Worm (Caenorhabditis elegans) whole organism, L3 larva: ENCODE data around the gene F32H5.3.

ENCODE experiments used
- R02D3.7 ChIP-seq: fragments of 150-350 bp; optimal IDR thresholded peaks from 2 replicates; lab custom pipeline; 2014; ENCODE audit warnings: missing biosample characterization, missing genetic modification characterization
- ZK546.5 ChIP-seq: sonication (generic microtip); optimal IDR thresholded peaks from 2 replicates; lab custom pipeline; 2017; ENCODE audit warnings: missing biosample characterization, missing genetic modification characterization
- ama-1 ChIP-seq: fragments of 150-350 bp; optimal IDR thresholded peaks from 2 replicates; lab custom pipeline; 2018
- ceh-16 ChIP-seq: sonication (generic microtip); optimal IDR thresholded peaks from 2 replicates; lab custom pipeline; 2017; ENCODE audit warnings: missing biosample characterization, missing genetic modification characterization
- ceh-82 ChIP-seq: fragments of 150-350 bp; optimal IDR thresholded peaks from 2 replicates; lab custom pipeline; 2014; ENCODE audit warnings: missing biosample characterization, missing genetic modification characterization
- ceh-9 ChIP-seq: sonication (generic microtip); optimal IDR thresholded peaks from 2 replicates; lab custom pipeline; 2018; ENCODE audit warnings: missing biosample characterization, missing genetic modification characterization
- egl-27 ChIP-seq: sonication (generic microtip); optimal IDR thresholded peaks from 4 replicates; lab custom pipeline; 2017; ENCODE audit warnings: missing biosample characterization, missing genetic modification reagents, missing genetic modification characterization
- egl-5 ChIP-seq: fragments of 150-350 bp; optimal IDR thresholded peaks from 2 replicates; lab custom pipeline; 2017; ENCODE audit warnings: missing biosample characterization, missing genetic modification reagents, missing genetic modification characterization, inconsistent platforms
- elt-1 ChIP-seq: fragments of 150-350 bp; optimal IDR thresholded peaks from 2 replicates; lab custom pipeline; 2014; ENCODE audit warnings: missing biosample characterization, missing genetic modification characterization
- elt-2 ChIP-seq: sonication (generic microtip); optimal IDR thresholded peaks from 2 replicates; lab custom pipeline; 2016; ENCODE audit warnings: missing genetic modification reagents, mild to moderate bottlenecking, missing genetic modification characterization, missing compliant biosample characterization
- elt-3 ChIP-seq, 3 experiments: fragments of 150-350 bp in 1 of 3; sonication (generic microtip) in 2 of 3; optimal IDR thresholded peaks; 2 replicates in 2 of 3; 4 replicates in 1 of 3; lab custom pipeline; 2014 to 2017; ENCODE audit warnings: missing biosample characterization in 3 of 3, missing genetic modification characterization in 3 of 3
- fkh-2 ChIP-seq: fragments of 150-350 bp; optimal IDR thresholded peaks from 2 replicates; lab custom pipeline; 2014; ENCODE audit warnings: missing biosample characterization, missing genetic modification reagents, missing genetic modification characterization
- hmg-11 ChIP-seq: sonication (generic microtip); optimal IDR thresholded peaks from 2 replicates; lab custom pipeline; 2016; ENCODE audit warnings: missing genetic modification characterization, missing compliant biosample characterization
- jun-1 ChIP-seq: fragments of 150-350 bp; optimal IDR thresholded peaks from 2 replicates; lab custom pipeline; 2014; ENCODE audit warnings: missing biosample characterization, missing genetic modification reagents, missing genetic modification characterization
- lsy-12 ChIP-seq: sonication (generic microtip); optimal IDR thresholded peaks from 2 replicates; lab custom pipeline; 2016; ENCODE audit warnings: mild to moderate bottlenecking, missing genetic modification characterization, missing compliant biosample characterization
- nfya-1 ChIP-seq: sonication (generic microtip); optimal IDR thresholded peaks from 2 replicates; lab custom pipeline; 2017; ENCODE audit warnings: missing genetic modification characterization, mild to moderate bottlenecking, missing compliant biosample characterization, antibody characterized with exemption, moderate library complexity; ENCODE audit not compliant: insufficient read depth
- nhr-12 ChIP-seq: fragments of 150-350 bp; optimal IDR thresholded peaks from 2 replicates; lab custom pipeline; 2014; ENCODE audit warnings: missing biosample characterization, missing genetic modification characterization
- nhr-23 ChIP-seq: fragments of 150-350 bp; optimal IDR thresholded peaks from 2 replicates; lab custom pipeline; 2014; ENCODE audit warnings: missing biosample characterization, missing genetic modification reagents, missing genetic modification characterization
- nhr-237 ChIP-seq: fragments of 150-350 bp; optimal IDR thresholded peaks from 2 replicates; lab custom pipeline; 2014; ENCODE audit warnings: missing biosample characterization, missing genetic modification characterization
- nhr-25 ChIP-seq: sonication (generic microtip); optimal IDR thresholded peaks from 2 replicates; lab custom pipeline; 2017; ENCODE audit warnings: missing biosample characterization, missing genetic modification characterization
- nhr-28 ChIP-seq: fragments of 150-350 bp; optimal IDR thresholded peaks from 2 replicates; lab custom pipeline; 2014; ENCODE audit warnings: missing biosample characterization, missing genetic modification characterization
- nhr-67 ChIP-seq: fragments of 150-350 bp; optimal IDR thresholded peaks from 2 replicates; lab custom pipeline; 2014; ENCODE audit warnings: missing biosample characterization, missing genetic modification characterization
- nhr-76 ChIP-seq: fragments of 150-350 bp; sonication (generic microtip); optimal IDR thresholded peaks from 5 replicates; lab custom pipeline; 2014; ENCODE audit warnings: missing biosample characterization, missing genetic modification characterization
- nhr-77 ChIP-seq: fragments of 150-350 bp; optimal IDR thresholded peaks from 2 replicates; lab custom pipeline; 2014; ENCODE audit warnings: missing biosample characterization, missing genetic modification characterization
- pqm-1 ChIP-seq: fragments of 150-350 bp; optimal IDR thresholded peaks from 2 replicates; lab custom pipeline; 2017; ENCODE audit warnings: missing biosample characterization, missing genetic modification characterization, inconsistent platforms
- sea-2 ChIP-seq: fragments of 150-350 bp; sonication (generic microtip); optimal IDR thresholded peaks from 4 replicates; lab custom pipeline; 2014; ENCODE audit warnings: missing biosample characterization, missing genetic modification reagents, missing genetic modification characterization
- skn-1 ChIP-seq: fragments of 150-350 bp; optimal IDR thresholded peaks from 2 replicates; lab custom pipeline; 2014; ENCODE audit warnings: missing biosample characterization, missing genetic modification characterization
- snpc-4 ChIP-seq: fragments of 150-350 bp; optimal IDR thresholded peaks from 2 replicates; lab custom pipeline; 2014; ENCODE audit warnings: missing biosample characterization, missing genetic modification characterization
- unc-62 ChIP-seq: fragments of 150-350 bp; sonication (generic microtip); optimal IDR thresholded peaks from 4 replicates; lab custom pipeline; 2014; ENCODE audit warnings: missing biosample characterization, missing genetic modification reagents, missing genetic modification characterization
- zag-1 ChIP-seq: fragments of 150-350 bp; optimal IDR thresholded peaks from 2 replicates; lab custom pipeline; 2014; ENCODE audit warnings: missing biosample characterization, missing genetic modification characterization
- ztf-11 ChIP-seq: fragments of 150-350 bp; optimal IDR thresholded peaks from 2 replicates; lab custom pipeline; 2014; ENCODE audit warnings: missing biosample characterization, missing genetic modification characterization
- ztf-4 ChIP-seq: fragments of 150-350 bp; optimal IDR thresholded peaks from 2 replicates; lab custom pipeline; 2014; ENCODE audit warnings: missing biosample characterization, missing genetic modification characterization

F32H5.3 gene

ce11 chrV:13333386-13334180 lies 25.6 kb upstream of the F32H5.3 start, which contains the start of gene nhr-168:
nhr-168 (minus strand) TSS chrV:13333871.
- TF ChIP-seq fkh-2 (no peak), pqm-1 (tag; lab: Kevin White, UChicago) (peak; percentile 68), egl-5 (tag; lab: Kevin White, UChicago) (no peak), jun-1 (tag; lab: Kevin White, UChicago) (peak; percentile 34), nhr-23 (tag; lab: Kevin White, UChicago) (peak; percentile 52), nhr-77 (no peak), ztf-11 (tag; lab: Kevin White, UChicago) (no peak), ceh-82 (tag; lab: Kevin White, UChicago) (no peak), ceh-16 (tag; lab: Kevin White, UChicago) (no peak), nhr-25 (tag; lab: Kevin White, UChicago) (peak; percentile 28), elt-2 (tag; lab: Kevin White, UChicago) (peak; percentile 77), egl-27 (tag; lab: Kevin White, UChicago) (no peak), nhr-12 (tag; lab: Kevin White, UChicago) (no peak), elt-1 (tag; lab: Kevin White, UChicago) (peak; percentile 96), elt-3 (tag; optimal IDR thresholded peaks at IDR 0.05; lab: Kevin White, UChicago) (no peak), lsy-12 (tag; lab: Kevin White, UChicago) (no peak)
- TF ChIP-seq, all 47 proteins: peak for 6

ce11 chrV:13334447-13334846 lies 24.7 kb upstream of the F32H5.3 start:
- TF ChIP-seq nhr-28 (no peak), nhr-67 (tag; lab: Kevin White, UChicago) (no peak), egl-5 (tag; lab: Kevin White, UChicago) (no peak), skn-1 (tag; lab: Kevin White, UChicago) (no peak), jun-1 (tag; lab: Kevin White, UChicago) (no peak), nhr-76 (tag; lab: Kevin White, UChicago) (no peak), zag-1 (tag; lab: Kevin White, UChicago) (no peak), lsy-12 (tag; lab: Kevin White, UChicago) (no peak), hmg-11 (tag; lab: Kevin White, UChicago) (no peak), snpc-4 (tag; lab: Kevin White, UChicago) (no peak), ceh-9 (tag; lab: Kevin White, UChicago) (no peak), egl-27 (tag; lab: Kevin White, UChicago) (no peak), ama-1 (lab: Kevin White, UChicago) (no peak), unc-62 (no peak)

- TF ChIP-seq ztf-4 (tag; lab: Kevin White, UChicago) (no peak), sea-2 (GFP tag; lab: Kevin White, UChicago) (no peak), egl-5 (tag; lab: Kevin White, UChicago) (no peak), nhr-67 (tag; lab: Kevin White, UChicago) (no peak), nfya-1 (tag; lab: Kevin White, UChicago) (no peak), nhr-237 (no peak), R02D3.7 (no peak), ceh-82 (tag; lab: Kevin White, UChicago) (no peak), nhr-25 (tag; lab: Kevin White, UChicago) (no peak), ceh-16 (tag; lab: Kevin White, UChicago) (no peak)
These were observed 23.2 kb upstream of the F32H5.3 start, which contains the start of gene C50B6.9 for ce11 chrV:13335883-13336419. C50B6.9 (plus strand) TSS chrV:13336369.

- no peak for TF ChIP-seq snpc-4 (tag; lab: Kevin White, UChicago)
- no peak for TF ChIP-seq nhr-77
- no peak for TF ChIP-seq ZK546.5 (tag; lab: Kevin White, UChicago)
- no peak for TF ChIP-seq egl-5 (tag; lab: Kevin White, UChicago)
- no peak for TF ChIP-seq egl-27 (tag; lab: Kevin White, UChicago)
- TF ChIP-seq hmg-11 (tag; lab: Kevin White, UChicago), result no peak
- no peak for TF ChIP-seq jun-1 (tag; lab: Kevin White, UChicago)
- TF ChIP-seq, all 47 proteins: peak for 0
These were observed 21.1 kb upstream of the F32H5.3 start for ce11 chrV:13338037-13338436.
